Fruit fly (Drosophila melanogaster) whole organism, adult: Measurements from ENCODE around the gene ZIPIC.

Source experiments
- CG11617 ChIP-seq: fragments of 200-800 bp; sonication (Bioruptor generic); optimal IDR thresholded peaks from 2 replicates; lab custom pipeline; 2017; ENCODE audit warnings: mild to moderate bottlenecking, missing biosample characterization, missing genetic modification reagents, missing genetic modification characterization
- CG12768 ChIP-seq: fragments of 200-800 bp; sonication (Bioruptor generic); optimal IDR thresholded peaks from 2 replicates; lab custom pipeline; 2017; ENCODE audit warnings: missing biosample characterization, missing genetic modification characterization, mild to moderate bottlenecking, moderate library complexity, missing genetic modification reagents
- CG14711 ChIP-seq: fragments of 200-800 bp; sonication (Bioruptor generic); optimal IDR thresholded peaks from 2 replicates; lab custom pipeline; 2018; ENCODE audit warnings: missing biosample characterization, mild to moderate bottlenecking, missing genetic modification characterization, moderate library complexity
- CG1620 ChIP-seq: fragments of 200-800 bp; sonication (Bioruptor generic); optimal IDR thresholded peaks from 2 replicates; lab custom pipeline; 2016; ENCODE audit warnings: missing biosample characterization, missing genetic modification characterization
- CG33017 ChIP-seq: fragments of 200-800 bp; sonication (Bioruptor generic); optimal IDR thresholded peaks from 2 replicates; lab custom pipeline; 2018; ENCODE audit warnings: missing biosample characterization, mild to moderate bottlenecking, missing genetic modification characterization, moderate library complexity
- CG5204 ChIP-seq: fragments of 200-800 bp; sonication (Bioruptor generic); optimal IDR thresholded peaks from 2 replicates; lab custom pipeline; 2016; ENCODE audit warnings: missing biosample characterization, missing genetic modification characterization
- CG7045 ChIP-seq: fragments of 200-800 bp; sonication (Bioruptor generic); optimal IDR thresholded peaks from 2 replicates; lab custom pipeline; 2017; ENCODE audit warnings: missing biosample characterization, mild to moderate bottlenecking, missing genetic modification characterization
- CG7101 ChIP-seq: fragments of 200-800 bp; sonication (Bioruptor generic); optimal IDR thresholded peaks from 2 replicates; lab custom pipeline; 2018; ENCODE audit warnings: missing biosample characterization, mild to moderate bottlenecking, missing genetic modification characterization, moderate library complexity
- Clk ChIP-seq: fragments of 200-800 bp; sonication (Bioruptor generic); optimal IDR thresholded peaks from 2 replicates; lab custom pipeline; 2017; ENCODE audit warnings: missing biosample characterization, missing genetic modification characterization
- Crg-1 ChIP-seq: fragments of 200-800 bp; sonication (Bioruptor generic); optimal IDR thresholded peaks from 2 replicates; lab custom pipeline; 2016; ENCODE audit warnings: missing biosample characterization, missing genetic modification characterization
- Hr96 ChIP-seq: fragments of 200-800 bp; sonication (Bioruptor generic); optimal IDR thresholded peaks from 2 replicates; lab custom pipeline; 2016; ENCODE audit warnings: missing biosample characterization, missing genetic modification characterization
- Mnt ChIP-seq: fragments of 200-800 bp; sonication (Bioruptor generic); optimal IDR thresholded peaks from 2 replicates; lab custom pipeline; 2016; ENCODE audit warnings: missing biosample characterization, mild to moderate bottlenecking, missing genetic modification characterization
- bab1 ChIP-seq: fragments of 200-800 bp; sonication (Bioruptor generic); optimal IDR thresholded peaks from 3 replicates; lab custom pipeline; 2019; ENCODE audit warnings: missing biosample characterization, mild to moderate bottlenecking, missing genetic modification characterization, moderate library complexity
- cic ChIP-seq: fragments of 200-800 bp; sonication (Bioruptor generic); optimal IDR thresholded peaks from 2 replicates; lab custom pipeline; 2017; ENCODE audit warnings: missing biosample characterization, mild to moderate bottlenecking, missing genetic modification characterization, moderate library complexity
- cnc ChIP-seq, 2 experiments: fragments of >200 bp; optimal IDR thresholded peaks; 2 replicates each; lab custom pipeline; 2017
- kay ChIP-seq: fragments of 200-800 bp; sonication (Bioruptor generic); peaks from one replicate; lab custom pipeline; 2016; ENCODE audit warnings: missing biosample characterization, missing genetic modification characterization, borderline replicate concordance
- ovo ChIP-seq: fragments of 200-800 bp; sonication (Bioruptor generic); optimal IDR thresholded peaks from 2 replicates; lab custom pipeline; 2016; ENCODE audit warnings: missing biosample characterization, missing genetic modification characterization
- pad ChIP-seq: fragments of 200-800 bp; sonication (Bioruptor generic); optimal IDR thresholded peaks from 3 replicates; lab custom pipeline; 2017; ENCODE audit warnings: missing biosample characterization, missing genetic modification characterization, mild to moderate bottlenecking, moderate library complexity, missing genetic modification reagents
- tj ChIP-seq: fragments of 200-800 bp; sonication (Bioruptor generic); optimal IDR thresholded peaks from 3 replicates; lab custom pipeline; 2017; ENCODE audit warnings: missing biosample characterization, mild to moderate bottlenecking, missing genetic modification characterization, moderate library complexity
- toe ChIP-seq: fragments of 200-800 bp; sonication (Bioruptor generic); optimal IDR thresholded peaks from 2 replicates; lab custom pipeline; 2016; ENCODE audit warnings: missing biosample characterization, missing genetic modification characterization

The ZIPIC gene

DNA sequence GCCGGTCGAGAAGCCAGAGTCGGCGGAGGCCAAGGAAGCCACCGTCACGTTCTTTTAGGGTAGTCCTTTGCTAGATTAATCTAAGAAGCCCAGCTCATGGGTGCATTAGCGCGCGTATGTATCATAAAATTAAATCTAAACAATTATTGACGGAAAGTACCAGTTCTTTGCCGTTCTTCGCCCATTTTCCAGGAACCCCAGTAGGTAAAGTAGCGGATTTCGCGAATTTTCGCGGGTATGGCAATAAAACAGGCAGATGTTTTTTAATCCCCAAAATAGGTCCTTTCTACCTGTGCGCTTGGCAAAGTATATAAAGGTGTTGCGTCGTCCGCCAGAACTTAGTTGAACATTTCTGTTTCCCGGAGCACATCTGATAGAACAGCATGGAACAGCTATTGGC, 4.2 kb upstream of the ZIPIC start:
- TF ChIP-seq ovo (GFP tag; lab: Kevin White, UChicago) (no peak), toe (GFP tag; lab: Kevin White, UChicago) (no peak), Clk (no peak), CG33017 (tag; lab: Kevin White, UChicago) (no peak), CG7045 (GFP tag; lab: Kevin White, UChicago) (no peak), CG14711 (tag; lab: Kevin White, UChicago) (no peak), cnc (optimal IDR thresholded peaks at IDR 0.05; lab: Kevin White, UChicago) (no peak), CG11617 (no peak), pad (GFP tag; lab: Kevin White, UChicago) (no peak), kay (GFP tag; lab: Kevin White, UChicago) (no peak), Crg-1 (no peak), cic (GFP tag; lab: Kevin White, UChicago) (no peak)

- TF ChIP-seq CG5204 (GFP tag; lab: Kevin White, UChicago) (no peak), CG7101 (tag; lab: Kevin White, UChicago) (peak; percentile 0), CG1620 (GFP tag; lab: Kevin White, UChicago) (peak; percentile 45), CG11617 (peak; percentile 20), Mnt (GFP tag; lab: Kevin White, UChicago) (peak; percentile 33), CG12768 (GFP tag; lab: Kevin White, UChicago) (no peak), bab1 (GFP tag; lab: Kevin White, UChicago) (peak; percentile 65), ovo (GFP tag; lab: Kevin White, UChicago) (no peak), CG14711 (tag; lab: Kevin White, UChicago) (peak; percentile 19), Crg-1 (peak; percentile 45)
These were observed 2.8 kb upstream of the ZIPIC start, which contains the start of the genes janA, Sry-alpha and Sry-beta for dm6 chr3R:30039494-30039893. TSS of gene janA (minus strand) at chr3R:30039533. TSS of gene Sry-alpha (plus strand) at chr3R:30039719. TSS of gene Sry-beta (plus strand) at chr3R:30039719.

dm6 chr3R:30038628-30039027, 2.0 kb upstream of the ZIPIC start, which contains the start of gene janB:
TSS of gene janB (minus strand) at chr3R:30038728.
- TF ChIP-seq toe (GFP tag; lab: Kevin White, UChicago) (no peak), CG14711 (tag; lab: Kevin White, UChicago) (no peak), Hr96 (no peak), CG1620 (GFP tag; lab: Kevin White, UChicago) (no peak), CG5204 (GFP tag; lab: Kevin White, UChicago) (no peak), Mnt (GFP tag; lab: Kevin White, UChicago) (no peak), Clk (no peak), pad (GFP tag; lab: Kevin White, UChicago) (no peak), Crg-1 (no peak), ovo (GFP tag; lab: Kevin White, UChicago) (no peak), kay (GFP tag; lab: Kevin White, UChicago) (no peak), cic (GFP tag; lab: Kevin White, UChicago) (no peak), CG7101 (tag; lab: Kevin White, UChicago) (no peak), CG11617 (no peak), cnc (optimal IDR thresholded peaks at IDR 0.05; lab: Kevin White, UChicago) (no peak), CG33017 (tag; lab: Kevin White, UChicago) (no peak), tj (GFP tag; lab: Kevin White, UChicago) (no peak), bab1 (GFP tag; lab: Kevin White, UChicago) (no peak)

DNA sequence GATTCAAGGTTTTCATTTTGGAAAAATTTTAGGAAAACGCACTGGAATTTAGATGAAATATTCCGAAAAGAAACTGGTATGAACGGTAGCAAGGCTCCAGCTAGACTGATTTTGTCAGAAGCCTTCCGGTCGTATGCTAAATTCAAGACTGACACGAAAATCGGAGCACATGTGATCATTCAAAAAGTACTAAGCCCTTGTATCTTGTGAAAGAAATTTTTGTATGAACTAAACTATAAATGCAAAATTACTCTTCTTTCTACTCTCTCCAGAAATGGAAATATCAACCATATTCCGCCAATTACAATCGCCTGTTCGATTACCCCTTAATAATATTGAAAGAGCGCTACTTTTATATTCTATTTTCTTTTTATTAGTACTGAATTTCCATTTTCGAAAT, 960 bp upstream of the ZIPIC start, which contains the start of gene ocn:
Gene ocn (minus strand): TSS at position 101 of the 400 bp plus-strand sequence.
- no peak for TF ChIP-seq Clk
- TF ChIP-seq ovo (GFP tag; lab: Kevin White, UChicago), result no peak
- no peak for TF ChIP-seq cic (GFP tag; lab: Kevin White, UChicago)

dm6 chr3R:30032281-30032680, 4.4 kb downstream of the ZIPIC start:
- TF ChIP-seq kay (GFP tag; lab: Kevin White, UChicago) (no peak), CG7101 (tag; lab: Kevin White, UChicago) (no peak), Hr96 (no peak), CG14711 (tag; lab: Kevin White, UChicago) (no peak), Mnt (GFP tag; lab: Kevin White, UChicago) (no peak), ovo (GFP tag; lab: Kevin White, UChicago) (no peak), cic (GFP tag; lab: Kevin White, UChicago) (no peak), bab1 (GFP tag; lab: Kevin White, UChicago) (no peak), cnc (optimal IDR thresholded peaks at IDR 0.05; lab: Kevin White, UChicago) (no peak), toe (GFP tag; lab: Kevin White, UChicago) (no peak), Crg-1 (no peak), CG12768 (GFP tag; lab: Kevin White, UChicago) (no peak)

- TF ChIP-seq CG33017 (tag; lab: Kevin White, UChicago), result no peak
- TF ChIP-seq CG11617, result no peak
- no peak for TF ChIP-seq CG7101 (tag; lab: Kevin White, UChicago)
- no peak for TF ChIP-seq CG14711 (tag; lab: Kevin White, UChicago)
These were observed 6.6 kb downstream of the ZIPIC start for dm6 chr3R:30030061-30030460.

DNA sequence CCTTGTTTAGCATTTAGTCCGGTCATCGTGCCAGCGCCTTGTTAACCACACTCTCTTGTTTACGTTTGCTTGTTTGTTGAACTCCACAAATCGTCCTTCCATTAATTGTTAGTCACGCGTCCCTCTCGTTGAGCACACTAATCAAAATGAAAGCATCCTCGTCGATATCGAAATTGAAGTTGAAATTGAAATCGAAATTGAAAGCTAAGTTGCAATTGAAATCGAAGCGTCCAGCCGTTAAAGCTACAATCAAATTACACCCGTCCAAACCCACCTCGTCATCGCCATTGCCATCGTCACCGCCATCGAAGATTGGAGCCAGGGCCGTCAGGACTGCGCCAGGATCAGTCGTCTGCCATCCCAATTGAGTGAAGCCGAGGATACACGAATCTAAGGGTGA, 13.2 kb downstream of the ZIPIC start:
- TF ChIP-seq kay (GFP tag; lab: Kevin White, UChicago) (no peak), CG7101 (tag; lab: Kevin White, UChicago) (no peak), toe (GFP tag; lab: Kevin White, UChicago) (no peak), CG5204 (GFP tag; lab: Kevin White, UChicago) (no peak), ovo (GFP tag; lab: Kevin White, UChicago) (no peak), CG11617 (no peak), cnc (optimal IDR thresholded peaks at IDR 0.05; lab: Kevin White, UChicago) (no peak), pad (GFP tag; lab: Kevin White, UChicago) (no peak), CG12768 (GFP tag; lab: Kevin White, UChicago) (no peak), bab1 (GFP tag; lab: Kevin White, UChicago) (no peak), tj (GFP tag; lab: Kevin White, UChicago) (no peak), Mnt (GFP tag; lab: Kevin White, UChicago) (no peak), Clk (no peak), Hr96 (no peak)
